Worm (Caenorhabditis elegans) whole organism, L2 larva: ENCODE data around the gene cex-2.
A peak's percentile ranks its signal among the peaks of the same experiment; 100 is the strongest.

Experiments
- C34F6.9 ChIP-seq: fragments of 150-350 bp; optimal IDR thresholded peaks from 2 replicates; lab custom pipeline; 2014; ENCODE audit warnings: missing biosample characterization, missing genetic modification characterization
- F13H6.1 ChIP-seq: sonication (generic microtip); optimal IDR thresholded peaks from 2 replicates; lab custom pipeline; 2016; ENCODE audit warnings: missing genetic modification characterization, missing compliant biosample characterization
- R02D3.7 ChIP-seq: fragments of 150-350 bp; optimal IDR thresholded peaks from 2 replicates; lab custom pipeline; 2014; ENCODE audit warnings: missing biosample characterization, missing genetic modification characterization
- aly-2 ChIP-seq: fragments of 150-350 bp; optimal IDR thresholded peaks from 2 replicates; lab custom pipeline; 2014; ENCODE audit warnings: missing biosample characterization, missing genetic modification characterization
- blmp-1 ChIP-seq: sonication (generic microtip); optimal IDR thresholded peaks from 2 replicates; lab custom pipeline; 2017; ENCODE audit warnings: missing genetic modification characterization, mild to moderate bottlenecking, missing compliant biosample characterization, antibody characterized with exemption, moderate library complexity; ENCODE audit not compliant: insufficient read depth
- ceh-16 ChIP-seq: fragments of 150-350 bp; optimal IDR thresholded peaks from 2 replicates; lab custom pipeline; 2014; ENCODE audit warnings: missing biosample characterization, missing genetic modification characterization
- crh-2 ChIP-seq: sonication (generic microtip); optimal IDR thresholded peaks from 2 replicates; lab custom pipeline; 2017; ENCODE audit warnings: missing biosample characterization, missing genetic modification characterization
- dmd-4 ChIP-seq: sonication (generic microtip); optimal IDR thresholded peaks from 2 replicates; lab custom pipeline; 2017; ENCODE audit warnings: missing biosample characterization, missing genetic modification characterization
- elt-1 ChIP-seq: fragments of 150-350 bp; optimal IDR thresholded peaks from 2 replicates; lab custom pipeline; 2014; ENCODE audit warnings: missing biosample characterization, missing genetic modification characterization
- fos-1 ChIP-seq: fragments of 150-350 bp; optimal IDR thresholded peaks from 2 replicates; lab custom pipeline; 2014; ENCODE audit warnings: missing biosample characterization, missing genetic modification characterization
- lin-11 ChIP-seq: fragments of 150-350 bp; sonication (generic microtip); optimal IDR thresholded peaks from 2 replicates; lab custom pipeline; 2014; ENCODE audit warnings: missing biosample characterization, missing genetic modification characterization, inconsistent platforms, mixed read lengths
- mab-5 ChIP-seq: fragments of 150-350 bp; optimal IDR thresholded peaks from 2 replicates; lab custom pipeline; 2014; ENCODE audit warnings: missing biosample characterization, missing genetic modification characterization
- mdl-1 ChIP-seq, 2 experiments: fragments of 150-350 bp in 1 of 2; sonication (generic microtip) in 1 of 2; optimal IDR thresholded peaks; 2 replicates each; lab custom pipeline; 2017; ENCODE audit warnings: missing biosample characterization in 2 of 2, missing genetic modification characterization in 2 of 2
- nhr-10 ChIP-seq: sonication (generic microtip); optimal IDR thresholded peaks from 2 replicates; lab custom pipeline; 2017; ENCODE audit warnings: missing biosample characterization, missing genetic modification characterization
- nhr-11 ChIP-seq: fragments of 150-350 bp; optimal IDR thresholded peaks from 2 replicates; lab custom pipeline; 2014; ENCODE audit warnings: missing biosample characterization, missing genetic modification characterization
- nhr-12 ChIP-seq: fragments of 150-350 bp; optimal IDR thresholded peaks from 2 replicates; lab custom pipeline; 2014; ENCODE audit warnings: missing biosample characterization, missing genetic modification characterization
- nhr-129 ChIP-seq: fragments of 150-350 bp; optimal IDR thresholded peaks from 2 replicates; lab custom pipeline; 2014; ENCODE audit warnings: missing biosample characterization, missing genetic modification characterization
- nhr-21 ChIP-seq: fragments of 150-350 bp; optimal IDR thresholded peaks from 2 replicates; lab custom pipeline; 2014; ENCODE audit warnings: missing biosample characterization, missing genetic modification characterization
- nhr-237 ChIP-seq: fragments of 150-350 bp; optimal IDR thresholded peaks from 2 replicates; lab custom pipeline; 2014; ENCODE audit warnings: missing biosample characterization, missing genetic modification characterization
- nhr-6 ChIP-seq: fragments of 150-350 bp; optimal IDR thresholded peaks from 2 replicates; lab custom pipeline; 2014; ENCODE audit warnings: missing biosample characterization, missing genetic modification characterization
- nhr-77 ChIP-seq: fragments of 150-350 bp; optimal IDR thresholded peaks from 2 replicates; lab custom pipeline; 2014; ENCODE audit warnings: missing biosample characterization, missing genetic modification characterization
- sem-4 ChIP-seq: fragments of 150-350 bp; optimal IDR thresholded peaks from 2 replicates; lab custom pipeline; 2014; ENCODE audit warnings: missing biosample characterization, missing genetic modification reagents, missing genetic modification characterization
- skn-1 ChIP-seq: sonication (generic microtip); optimal IDR thresholded peaks from 2 replicates; lab custom pipeline; 2017; ENCODE audit warnings: missing biosample characterization, missing genetic modification characterization
- sma-3 ChIP-seq: sonication (generic microtip); optimal IDR thresholded peaks from 2 replicates; lab custom pipeline; 2016; ENCODE audit warnings: missing genetic modification reagents, missing genetic modification characterization, missing compliant biosample characterization
- unc-55 ChIP-seq: fragments of 150-350 bp; sonication (generic microtip); optimal IDR thresholded peaks from 3 replicates; lab custom pipeline; 2014; ENCODE audit warnings: missing biosample characterization, missing genetic modification reagents, missing genetic modification characterization
- zag-1 ChIP-seq: fragments of 150-350 bp; optimal IDR thresholded peaks from 2 replicates; lab custom pipeline; 2014; ENCODE audit warnings: missing biosample characterization, missing genetic modification characterization
- ztf-1 ChIP-seq: fragments of 200-800 bp; sonication (Bioruptor generic); conservative IDR thresholded peaks from 2 replicates; pipeline ENCODE4 v1.3.6; 2022; ENCODE audit warnings: missing genetic modification characterization, missing compliant biosample characterization
- ztf-11 ChIP-seq: sonication (generic microtip); optimal IDR thresholded peaks from 2 replicates; lab custom pipeline; 2017; ENCODE audit warnings: missing biosample characterization, missing genetic modification characterization

cex-2 gene

ce11 chrII:7813645-7814044, 21.6 kb downstream of the cex-2 start:
- TF ChIP-seq F13H6.1 (tag; lab: Kevin White, UChicago), result no peak
- no peak for TF ChIP-seq C34F6.9 (tag; lab: Kevin White, UChicago)
- peak; percentile 24 for TF ChIP-seq skn-1 (tag; lab: Kevin White, UChicago)
- TF ChIP-seq aly-2 (tag; lab: Kevin White, UChicago), result no peak
- peak; percentile 26 for TF ChIP-seq fos-1
- TF ChIP-seq ztf-1 (GFP tag; lab: Robert Waterston, UW), result no peak
- no peak for TF ChIP-seq nhr-237 (tag; lab: Kevin White, UChicago)
- no peak for TF ChIP-seq nhr-12 (tag; lab: Kevin White, UChicago)
- TF ChIP-seq, all 48 proteins: peak for 2

- TF ChIP-seq dmd-4 (tag; lab: Kevin White, UChicago), result no peak
- TF ChIP-seq zag-1, result no peak
- no peak for TF ChIP-seq R02D3.7 (tag; lab: Kevin White, UChicago)
- TF ChIP-seq lin-11 (tag; lab: Kevin White, UChicago), result no peak
- TF ChIP-seq elt-1 (tag; lab: Kevin White, UChicago), result no peak
- TF ChIP-seq unc-55 (GFP tag; lab: Kevin White, UChicago), result no peak
- no peak for TF ChIP-seq C34F6.9 (tag; lab: Kevin White, UChicago)
Observed at ce11 chrII:7813237-7813636, 22.0 kb downstream of the cex-2 start.

- TF ChIP-seq blmp-1 (tag; lab: Kevin White, UChicago), result no peak
- no peak for TF ChIP-seq mdl-1 (tag; optimal IDR thresholded peaks at IDR 0.05; lab: Kevin White, UChicago)
- TF ChIP-seq nhr-77 (tag; lab: Kevin White, UChicago), result no peak
- TF ChIP-seq sma-3 (GFP tag; lab: Kevin White, UChicago), result no peak
- TF ChIP-seq skn-1 (tag; lab: Kevin White, UChicago), result no peak
- TF ChIP-seq nhr-11 (tag; lab: Kevin White, UChicago), result no peak
- no peak for TF ChIP-seq F13H6.1 (tag; lab: Kevin White, UChicago)
- no peak for TF ChIP-seq unc-55 (GFP tag; lab: Kevin White, UChicago)
- no peak for TF ChIP-seq crh-2 (tag; lab: Kevin White, UChicago)
- no peak for TF ChIP-seq nhr-237 (tag; lab: Kevin White, UChicago)
- TF ChIP-seq C34F6.9 (tag; lab: Kevin White, UChicago), result no peak
- no peak for TF ChIP-seq fos-1
- TF ChIP-seq lin-11 (tag; lab: Kevin White, UChicago), result no peak
- TF ChIP-seq, all 48 proteins: peak for 0
Observed at ce11 chrII:7812332-7812731, 22.9 kb downstream of the cex-2 start.

ce11 chrII:7810869-7811543, 24.2 kb downstream of the cex-2 start, which contains the start of gene cki-1:
Gene cki-1 (plus strand): TSS chrII:7811240.
- TF ChIP-seq mdl-1 (tag; optimal IDR thresholded peaks at IDR 0.05; lab: Kevin White, UChicago) (no peak), ceh-16 (tag; lab: Kevin White, UChicago) (no peak)

- TF ChIP-seq sma-3 (GFP tag; lab: Kevin White, UChicago) (no peak), sem-4 (tag; lab: Kevin White, UChicago) (no peak), R02D3.7 (tag; lab: Kevin White, UChicago) (no peak), skn-1 (tag; lab: Kevin White, UChicago) (no peak), zag-1 (no peak), nhr-129 (no peak), crh-2 (tag; lab: Kevin White, UChicago) (no peak), aly-2 (tag; lab: Kevin White, UChicago) (no peak), nhr-77 (tag; lab: Kevin White, UChicago) (no peak), nhr-10 (tag; lab: Kevin White, UChicago) (no peak), ztf-11 (no peak), mab-5 (no peak), ceh-16 (tag; lab: Kevin White, UChicago) (no peak), unc-55 (GFP tag; lab: Kevin White, UChicago) (no peak), nhr-21 (no peak), nhr-6 (no peak), fos-1 (no peak)
Observed at ce11 chrII:7810162-7810868, 24.9 kb downstream of the cex-2 start.
